Fruit fly (Drosophila melanogaster) whole organism, pupa: ENCODE data around the gene Bub1.

Source experiments
- CG10348 ChIP-seq: fragments of 200-800 bp; sonication (Bioruptor generic); IDR thresholded peaks from 2 replicates; pipeline ENCODE4 v1.3.6; 2022; ENCODE audit warnings: missing biosample characterization, missing genetic modification characterization
- CG12605 ChIP-seq: fragments of 200-800 bp; sonication (Bioruptor generic); IDR thresholded peaks from 2 replicates; pipeline ENCODE4 v1.3.6; 2022; ENCODE audit warnings: missing biosample characterization, missing genetic modification characterization
- CG13204 ChIP-seq: fragments of 200-800 bp; sonication (Bioruptor generic); optimal IDR thresholded peaks from 2 replicates; lab custom pipeline; 2018; ENCODE audit warnings: missing biosample characterization, mild to moderate bottlenecking, missing genetic modification characterization, moderate library complexity
- CG14655 ChIP-seq: fragments of 200-800 bp; sonication (Bioruptor generic); optimal IDR thresholded peaks from 3 replicates; lab custom pipeline; 2017; ENCODE audit warnings: mild to moderate bottlenecking, missing biosample characterization, missing genetic modification reagents, missing genetic modification characterization
- CG15710 ChIP-seq: fragments of 200-800 bp; sonication (Bioruptor generic); optimal IDR thresholded peaks from 2 replicates; lab custom pipeline; 2018; ENCODE audit warnings: missing biosample characterization, mild to moderate bottlenecking, missing genetic modification characterization, moderate library complexity
- CG17806 ChIP-seq: fragments of 200-800 bp; sonication (Bioruptor generic); optimal IDR thresholded peaks from 2 replicates; lab custom pipeline; 2018; ENCODE audit warnings: missing biosample characterization, mild to moderate bottlenecking, missing genetic modification characterization, moderate library complexity
- CG32121 ChIP-seq: fragments of 200-800 bp; sonication (Bioruptor generic); IDR thresholded peaks from 2 replicates; pipeline ENCODE4 v1.3.6; 2022; ENCODE audit warnings: missing biosample characterization, missing genetic modification characterization
- CG34367 ChIP-seq: fragments of 200-800 bp; sonication (Bioruptor generic); optimal IDR thresholded peaks from 2 replicates; lab custom pipeline; 2018; ENCODE audit warnings: missing biosample characterization, mild to moderate bottlenecking, missing genetic modification characterization
- CG4496 ChIP-seq: fragments of 200-800 bp; sonication (Bioruptor generic); IDR thresholded peaks from 3 replicates; pipeline ENCODE4 v1.3.6; 2022; ENCODE audit warnings: missing biosample characterization, missing genetic modification characterization
- CG8159 ChIP-seq: fragments of 200-800 bp; sonication (Bioruptor generic); optimal IDR thresholded peaks from 3 replicates; lab custom pipeline; 2018; ENCODE audit warnings: missing biosample characterization, mild to moderate bottlenecking, missing genetic modification characterization, moderate library complexity
- CG8301 ChIP-seq: fragments of 200-800 bp; sonication (Bioruptor generic); optimal IDR thresholded peaks from 2 replicates; lab custom pipeline; 2018; ENCODE audit warnings: missing biosample characterization, mild to moderate bottlenecking, missing genetic modification characterization
- CG9948 ChIP-seq: fragments of 200-800 bp; sonication (Bioruptor generic); optimal IDR thresholded peaks from 2 replicates; lab custom pipeline; 2018; ENCODE audit warnings: missing biosample characterization, mild to moderate bottlenecking, missing genetic modification characterization, moderate library complexity
- D1 ChIP-seq: fragments of 200-800 bp; sonication (Bioruptor generic); optimal IDR thresholded peaks from 2 replicates; lab custom pipeline; 2018; ENCODE audit warnings: missing biosample characterization, mild to moderate bottlenecking, missing genetic modification characterization, moderate library complexity
- EcR ChIP-seq: fragments of 200-800 bp; sonication (Bioruptor generic); optimal IDR thresholded peaks from 3 replicates; lab custom pipeline; 2019; ENCODE audit warnings: missing biosample characterization, missing genetic modification characterization, mild to moderate bottlenecking, moderate library complexity, missing genetic modification reagents
- Ets98B ChIP-seq: fragments of 200-800 bp; sonication (Bioruptor generic); IDR thresholded peaks from 2 replicates; pipeline ENCODE4 v1.3.6; 2022; ENCODE audit warnings: missing biosample characterization, missing genetic modification characterization
- Pif1A ChIP-seq: fragments of 200-800 bp; sonication (Bioruptor generic); optimal IDR thresholded peaks from 3 replicates; lab custom pipeline; 2016; ENCODE audit warnings: missing biosample characterization, missing genetic modification characterization
- Pif1B ChIP-seq: fragments of 200-800 bp; sonication (Bioruptor generic); optimal IDR thresholded peaks from 3 replicates; lab custom pipeline; 2016; ENCODE audit warnings: missing biosample characterization, missing genetic modification characterization
- Snoo ChIP-seq: fragments of 200-800 bp; sonication (Bioruptor generic); optimal IDR thresholded peaks from 3 replicates; lab custom pipeline; 2017; ENCODE audit warnings: missing biosample characterization, mild to moderate bottlenecking, missing genetic modification characterization, inconsistent platforms
- fd96Ca ChIP-seq: fragments of 200-800 bp; sonication (Bioruptor generic); IDR thresholded peaks from 3 replicates; pipeline ENCODE4 v1.3.6; 2022; ENCODE audit warnings: missing biosample characterization, missing genetic modification characterization
- gl ChIP-seq: fragments of 200-800 bp; sonication (Bioruptor generic); optimal IDR thresholded peaks from 2 replicates; lab custom pipeline; 2018; ENCODE audit warnings: missing biosample characterization, mild to moderate bottlenecking, missing genetic modification characterization
- rn ChIP-seq: fragments of 200-800 bp; sonication (Bioruptor generic); IDR thresholded peaks from 2 replicates; pipeline ENCODE4 v1.3.6; 2022; ENCODE audit warnings: missing biosample characterization, missing genetic modification characterization

Bub1 gene

dm6 chr2L:5309369-5309768, 30.7 kb downstream of the Bub1 start:
- no peak for TF ChIP-seq CG34367 (tag; lab: Kevin White, UChicago)
- TF ChIP-seq rn = no peak
- no peak for TF ChIP-seq gl (tag; lab: Kevin White, UChicago)
- TF ChIP-seq EcR (GFP tag; lab: Kevin White, UChicago) = no peak
- no peak for TF ChIP-seq fd96Ca (GFP tag; lab: Robert Waterston, UW)
- TF ChIP-seq CG9948 (tag; lab: Kevin White, UChicago) = no peak
- no peak for TF ChIP-seq CG14655 (GFP tag; lab: Kevin White, UChicago)
- TF ChIP-seq CG10348 (GFP tag; lab: Robert Waterston, UW) = no peak
- no peak for TF ChIP-seq CG13204 (GFP tag; lab: Kevin White, UChicago)
- no peak for TF ChIP-seq CG12605 (GFP tag; lab: Robert Waterston, UW)
- no peak for TF ChIP-seq Pif1A (GFP tag; lab: Kevin White, UChicago)
- no peak for TF ChIP-seq CG8159 (tag; lab: Kevin White, UChicago)
- no peak for TF ChIP-seq Ets98B (GFP tag; lab: Robert Waterston, UW)
- TF ChIP-seq D1 (tag; lab: Kevin White, UChicago) = no peak
- TF ChIP-seq CG4496 (GFP tag; lab: Robert Waterston, UW) = no peak
- no peak for TF ChIP-seq CG15710 (tag; lab: Kevin White, UChicago)
- no peak for TF ChIP-seq CG17806
- TF ChIP-seq CG8301 (tag; lab: Kevin White, UChicago) = no peak
- TF ChIP-seq CG32121 (GFP tag; lab: Robert Waterston, UW) = no peak
- TF ChIP-seq Snoo (tag; lab: Kevin White, UChicago) = no peak

- TF ChIP-seq CG32121 (GFP tag; lab: Robert Waterston, UW) = no peak
- TF ChIP-seq CG12605 (GFP tag; lab: Robert Waterston, UW) = 0 out of 2 replicates have a peak, but pooled peaks have one; percentile 20
- TF ChIP-seq, all 21 proteins: peak for 1
Observed at dm6 chr2L:5314630-5315159, 36.0 kb downstream of the Bub1 start, which contains the start of gene CG14024. Gene CG14024 (minus strand): TSS chr2L:5314895.

- no peak for TF ChIP-seq Pif1A (GFP tag; lab: Kevin White, UChicago)
Observed at dm6 chr2L:5320063-5320462, 41.4 kb downstream of the Bub1 start.

- TF ChIP-seq CG32121 (GFP tag; lab: Robert Waterston, UW) (no peak), CG17806 (no peak), Ets98B (GFP tag; lab: Robert Waterston, UW) (no peak), fd96Ca (GFP tag; lab: Robert Waterston, UW) (no peak), rn (no peak), Pif1A (GFP tag; lab: Kevin White, UChicago) (no peak), gl (tag; lab: Kevin White, UChicago) (no peak)
Observed at dm6 chr2L:5321014-5321413, 42.3 kb downstream of the Bub1 start.

dm6 chr2L:5324958-5325850, 46.5 kb downstream of the Bub1 start:
- TF ChIP-seq gl (tag; lab: Kevin White, UChicago) (peak; percentile 58), Ets98B (GFP tag; lab: Robert Waterston, UW) (peak; percentile 94), CG12605 (GFP tag; lab: Robert Waterston, UW) (peak; percentile 92), CG32121 (GFP tag; lab: Robert Waterston, UW) (peak; percentile 94), rn (peak; percentile 85), fd96Ca (GFP tag; lab: Robert Waterston, UW) (peak; percentile 95), Pif1A (GFP tag; lab: Kevin White, UChicago) (no peak), CG8159 (tag; lab: Kevin White, UChicago) (peak; percentile 67), CG14655 (GFP tag; lab: Kevin White, UChicago) (no peak), CG17806 (peak; percentile 63), CG8301 (tag; lab: Kevin White, UChicago) (no peak), CG4496 (GFP tag; lab: Robert Waterston, UW) (peak; percentile 94), Pif1B (GFP tag; lab: Kevin White, UChicago) (peak; percentile 52), CG10348 (GFP tag; lab: Robert Waterston, UW) (peak; percentile 58; the same call in 1 of the 2 replicates), CG13204 (GFP tag; lab: Kevin White, UChicago) (peak; percentile 60), D1 (tag; lab: Kevin White, UChicago) (no peak), CG34367 (tag; lab: Kevin White, UChicago) (peak; percentile 57), EcR (GFP tag; lab: Kevin White, UChicago) (peak; percentile 42), Snoo (tag; lab: Kevin White, UChicago) (peak; percentile 82), CG15710 (tag; lab: Kevin White, UChicago) (peak; percentile 77), CG9948 (tag; lab: Kevin White, UChicago) (peak; percentile 54)
